Worm (Caenorhabditis elegans): ENCODE results near the gene srx-41.

DNA sequence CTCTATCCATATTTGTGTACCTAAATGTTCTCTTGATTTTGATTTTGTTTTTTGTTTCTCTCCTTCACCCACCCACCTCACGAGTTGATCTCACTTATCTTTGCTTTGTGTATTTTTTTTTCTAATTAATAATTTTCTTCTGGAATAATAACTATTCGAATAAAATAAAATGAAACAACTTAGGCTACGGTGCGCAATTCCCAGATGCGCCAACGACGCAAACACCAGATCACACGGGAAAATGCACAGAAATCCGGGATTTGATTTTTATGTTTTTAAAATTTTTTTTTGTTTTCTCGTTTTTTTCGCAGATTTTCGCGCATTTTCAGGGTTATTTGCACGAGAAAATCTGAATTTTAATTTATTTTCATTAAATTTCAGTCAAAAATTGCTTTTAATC lies 49.3 kb upstream of the srx-41 start:
- TF ChIP-seq Y67H2A.10 (GFP tag; conservative IDR thresholded peaks at IDR 0.05) (no peak), nfya-1 (tag; optimal IDR thresholded peaks at IDR 0.05; ENCODE audit: borderline replicate concordance, insufficient read depth) (no peak), F39B2.1 (GFP tag; IDR thresholded peaks at IDR 0.05) (no peak), F49E8.2 (tag; optimal IDR thresholded peaks at IDR 0.05; ENCODE audit: insufficient read depth) (no peak)

Data from whole organism, young adult.